Fruit fly (Drosophila melanogaster): ENCODE data around the gene Ref1.

Ref1 gene

DNA sequence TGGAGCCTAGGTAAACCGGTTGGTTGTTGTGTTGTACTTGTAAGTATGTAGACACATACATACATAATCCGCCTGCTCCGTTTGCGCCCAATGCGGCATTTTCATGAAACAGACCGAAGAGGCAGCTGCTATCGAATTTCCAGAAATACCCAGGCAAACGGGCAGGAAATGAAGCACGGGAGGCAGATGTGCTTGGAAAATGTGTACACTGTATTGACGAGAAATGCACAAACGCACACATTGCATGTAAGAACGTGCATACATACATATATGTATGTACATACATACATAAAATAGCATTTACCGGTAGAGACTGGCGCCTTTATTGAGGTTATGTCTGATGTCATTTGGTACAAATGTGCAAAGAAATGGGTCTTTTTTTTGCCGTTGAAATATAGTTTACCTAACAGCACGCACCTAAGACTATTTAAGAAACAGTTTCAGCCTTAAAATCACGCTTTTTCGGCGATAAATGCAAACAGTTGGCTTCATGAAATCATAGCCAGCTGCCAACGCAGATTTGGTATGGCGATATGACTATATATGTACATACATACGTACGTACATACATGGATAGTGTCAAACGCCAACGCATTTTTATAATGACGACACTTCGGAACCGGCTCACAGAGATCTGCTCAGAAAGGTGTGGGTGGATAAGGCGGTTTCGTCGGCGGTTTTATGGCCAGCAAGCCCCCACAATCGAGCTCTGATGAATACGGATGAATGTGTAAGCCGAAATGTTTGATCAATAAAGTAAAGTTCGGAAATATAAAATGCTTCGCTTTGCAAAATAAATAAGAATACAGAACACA lies 9.5 kb upstream of the Ref1 start (continued):
- TF ChIP-seq D (optimal IDR thresholded peaks at IDR 0.05) (peak; percentile 93), D (GFP tag; optimal IDR thresholded peaks at IDR 0.05) (no peak), Dll (GFP tag; IDR thresholded peaks at IDR 0.05; ENCODE audit: partially characterized antibody) (no peak), cwo (GFP tag; optimal IDR thresholded peaks at IDR 0.05) (no peak), CG10267 (tag; optimal IDR thresholded peaks at IDR 0.05) (no peak), CG7928 (GFP tag; optimal IDR thresholded peaks at IDR 0.05) (no peak), NK7.1 (GFP tag; optimal IDR thresholded peaks at IDR 0.05) (no peak), CG11560 (tag; IDR thresholded peaks at IDR 0.05) (no peak), luna (GFP tag; optimal IDR thresholded peaks at IDR 0.05) (no peak), CG7271 (tag; optimal IDR thresholded peaks at IDR 0.05) (no peak), tll (GFP tag; optimal IDR thresholded peaks at IDR 0.05) (no peak), E2f1 (GFP tag; IDR thresholded peaks at IDR 0.05) (no peak), dm (GFP tag; optimal IDR thresholded peaks at IDR 0.05) (peak; percentile 3), jing (GFP tag; optimal IDR thresholded peaks at IDR 0.05) (no peak), grn (GFP tag; optimal IDR thresholded peaks at IDR 0.05) (peak; percentile 70), ash1 (GFP tag; optimal IDR thresholded peaks at IDR 0.05) (no peak), bsh (GFP tag; optimal IDR thresholded peaks at IDR 0.05) (no peak), usp (GFP tag; optimal IDR thresholded peaks at IDR 0.05) (no peak), CG18619 (GFP tag; optimal IDR thresholded peaks at IDR 0.05) (no peak), en (GFP tag; optimal IDR thresholded peaks at IDR 0.05) (no peak), stwl (tag; optimal IDR thresholded peaks at IDR 0.05) (no peak), wek (GFP tag; optimal IDR thresholded peaks at IDR 0.05) (no peak), D19B (GFP tag; optimal IDR thresholded peaks at IDR 0.05) (no peak), lov (optimal IDR thresholded peaks at IDR 0.05) (no peak), lov (GFP tag; IDR thresholded peaks at IDR 0.05) (no peak), Rx (GFP tag; IDR thresholded peaks at IDR 0.05) (no peak), cas (GFP tag; IDR thresholded peaks at IDR 0.05) (no peak), CG8765 (GFP tag; IDR thresholded peaks at IDR 0.05) (no peak), kay (GFP tag; optimal IDR thresholded peaks at IDR 0.05) (no peak), CG30020 (tag; optimal IDR thresholded peaks at IDR 0.05) (peak; percentile 67), CG11085 (GFP tag; IDR thresholded peaks at IDR 0.05) (no peak), chm (GFP tag; IDR thresholded peaks at IDR 0.05) (peak; percentile 45; the same call in 1 of the 2 replicates), Xbp1 (GFP tag; optimal IDR thresholded peaks at IDR 0.05) (no peak), CG8290 (GFP tag; optimal IDR thresholded peaks at IDR 0.05) (no peak), CG8290 (tag; optimal IDR thresholded peaks at IDR 0.05) (no peak), ewg (GFP tag; optimal IDR thresholded peaks at IDR 0.05) (no peak), Scr (GFP tag; IDR thresholded peaks at IDR 0.05; ENCODE audit: partially characterized antibody) (no peak), CG17912 (GFP tag; optimal IDR thresholded peaks at IDR 0.05) (no peak), Ets65A (GFP tag) (no peak), CoRest (tag; optimal IDR thresholded peaks at IDR 0.05) (no peak), tx (GFP tag; optimal IDR thresholded peaks at IDR 0.05) (peak; percentile 31), br (optimal IDR thresholded peaks at IDR 0.05) (no peak), CG6765 (GFP tag; optimal IDR thresholded peaks at IDR 0.05) (peak; percentile 21), cg (GFP tag; optimal IDR thresholded peaks at IDR 0.05) (peak; percentile 75), CG2120 (GFP tag; optimal IDR thresholded peaks at IDR 0.05) (no peak), Meics (GFP tag; optimal IDR thresholded peaks at IDR 0.05) (no peak), tgo (GFP tag; IDR thresholded peaks at IDR 0.05) (no peak), Hsf (GFP tag; optimal IDR thresholded peaks at IDR 0.05) (no peak), sr (GFP tag; IDR thresholded peaks at IDR 0.05) (peak; percentile 93), hb (GFP tag; IDR thresholded peaks at IDR 0.05; ENCODE audit: partially characterized antibody) (no peak), ap (GFP tag; IDR thresholded peaks at IDR 0.05) (no peak)

All from whole organism, embryonic.